Worm (Caenorhabditis elegans) whole organism, L2 larva: ENCODE data around the gene gex-4.

Experiments
- C34F6.9 ChIP-seq: fragments of 150-350 bp; optimal IDR thresholded peaks from 2 replicates; lab custom pipeline; 2014; ENCODE audit warnings: missing biosample characterization, missing genetic modification characterization
- F13H6.1 ChIP-seq: sonication (generic microtip); optimal IDR thresholded peaks from 2 replicates; lab custom pipeline; 2016; ENCODE audit warnings: missing genetic modification characterization, missing compliant biosample characterization
- R02D3.7 ChIP-seq: fragments of 150-350 bp; optimal IDR thresholded peaks from 2 replicates; lab custom pipeline; 2014; ENCODE audit warnings: missing biosample characterization, missing genetic modification characterization
- ZK546.5 ChIP-seq: sonication (generic microtip); optimal IDR thresholded peaks from 2 replicates; lab custom pipeline; 2017; ENCODE audit warnings: missing biosample characterization, missing genetic modification characterization
- alr-1 ChIP-seq: fragments of 150-350 bp; optimal IDR thresholded peaks from 2 replicates; lab custom pipeline; 2014; ENCODE audit warnings: missing biosample characterization, missing genetic modification characterization
- ceh-82 ChIP-seq: fragments of 150-350 bp; optimal IDR thresholded peaks from 2 replicates; lab custom pipeline; 2014; ENCODE audit warnings: missing biosample characterization, missing genetic modification characterization
- crh-2 ChIP-seq: sonication (generic microtip); optimal IDR thresholded peaks from 2 replicates; lab custom pipeline; 2017; ENCODE audit warnings: missing biosample characterization, missing genetic modification characterization
- dmd-4 ChIP-seq: sonication (generic microtip); optimal IDR thresholded peaks from 2 replicates; lab custom pipeline; 2017; ENCODE audit warnings: missing biosample characterization, missing genetic modification characterization
- egl-27 ChIP-seq: sonication (generic microtip); optimal IDR thresholded peaks from 3 replicates; lab custom pipeline; 2017; ENCODE audit warnings: missing biosample characterization, missing genetic modification reagents, missing genetic modification characterization
- elt-1 ChIP-seq: fragments of 150-350 bp; optimal IDR thresholded peaks from 2 replicates; lab custom pipeline; 2014; ENCODE audit warnings: missing biosample characterization, missing genetic modification characterization
- elt-3 ChIP-seq: sonication (generic microtip); optimal IDR thresholded peaks from 2 replicates; lab custom pipeline; 2017; ENCODE audit warnings: missing biosample characterization, missing genetic modification characterization
- gmeb-1 ChIP-seq: fragments of 150-350 bp; optimal IDR thresholded peaks from 2 replicates; lab custom pipeline; 2014; ENCODE audit warnings: missing biosample characterization, missing genetic modification characterization
- lin-11 ChIP-seq: fragments of 150-350 bp; sonication (generic microtip); optimal IDR thresholded peaks from 2 replicates; lab custom pipeline; 2014; ENCODE audit warnings: missing biosample characterization, missing genetic modification characterization, inconsistent platforms, mixed read lengths
- lin-13 ChIP-seq: fragments of 150-350 bp; optimal IDR thresholded peaks from 2 replicates; lab custom pipeline; 2014; ENCODE audit warnings: missing biosample characterization, missing genetic modification reagents, missing genetic modification characterization
- lin-39 ChIP-seq: fragments of 150-350 bp; optimal IDR thresholded peaks from 2 replicates; lab custom pipeline; 2014; ENCODE audit warnings: missing biosample characterization, missing genetic modification reagents, missing genetic modification characterization
- lsy-2 ChIP-seq, 2 experiments: fragments of 150-350 bp in 1 of 2; sonication (generic microtip) in 1 of 2; optimal IDR thresholded peaks; 2 replicates each; lab custom pipeline; 2014 to 2017; ENCODE audit warnings: missing biosample characterization in 2 of 2, missing genetic modification characterization in 2 of 2
- mab-5 ChIP-seq: fragments of 150-350 bp; optimal IDR thresholded peaks from 2 replicates; lab custom pipeline; 2014; ENCODE audit warnings: missing biosample characterization, missing genetic modification characterization
- mbf-1 ChIP-seq: sonication (generic microtip); optimal IDR thresholded peaks from 2 replicates; lab custom pipeline; 2017; ENCODE audit warnings: missing biosample characterization, missing genetic modification characterization
- mdl-1 ChIP-seq, 2 experiments: fragments of 150-350 bp in 1 of 2; sonication (generic microtip) in 1 of 2; optimal IDR thresholded peaks; 2 replicates each; lab custom pipeline; 2017; ENCODE audit warnings: missing biosample characterization in 2 of 2, missing genetic modification characterization in 2 of 2
- nhr-10 ChIP-seq: sonication (generic microtip); optimal IDR thresholded peaks from 2 replicates; lab custom pipeline; 2017; ENCODE audit warnings: missing biosample characterization, missing genetic modification characterization
- nhr-11 ChIP-seq: fragments of 150-350 bp; optimal IDR thresholded peaks from 2 replicates; lab custom pipeline; 2014; ENCODE audit warnings: missing biosample characterization, missing genetic modification characterization
- nhr-21 ChIP-seq: fragments of 150-350 bp; optimal IDR thresholded peaks from 2 replicates; lab custom pipeline; 2014; ENCODE audit warnings: missing biosample characterization, missing genetic modification characterization
- nhr-23 ChIP-seq: fragments of 150-350 bp; optimal IDR thresholded peaks from 2 replicates; lab custom pipeline; 2014; ENCODE audit warnings: missing biosample characterization, missing genetic modification reagents, missing genetic modification characterization
- nhr-237 ChIP-seq: fragments of 150-350 bp; optimal IDR thresholded peaks from 2 replicates; lab custom pipeline; 2014; ENCODE audit warnings: missing biosample characterization, missing genetic modification characterization
- nhr-25 ChIP-seq: fragments of 150-350 bp; sonication (generic microtip); optimal IDR thresholded peaks from 3 replicates; lab custom pipeline; 2014; ENCODE audit warnings: missing biosample characterization, missing genetic modification characterization
- nhr-77 ChIP-seq: fragments of 150-350 bp; optimal IDR thresholded peaks from 2 replicates; lab custom pipeline; 2014; ENCODE audit warnings: missing biosample characterization, missing genetic modification characterization
- peb-1 ChIP-seq: fragments of 150-350 bp; optimal IDR thresholded peaks from 2 replicates; lab custom pipeline; 2014; ENCODE audit warnings: missing biosample characterization, missing genetic modification characterization
- sem-4 ChIP-seq: fragments of 150-350 bp; optimal IDR thresholded peaks from 2 replicates; lab custom pipeline; 2014; ENCODE audit warnings: missing biosample characterization, missing genetic modification reagents, missing genetic modification characterization
- skn-1 ChIP-seq: sonication (generic microtip); optimal IDR thresholded peaks from 2 replicates; lab custom pipeline; 2017; ENCODE audit warnings: missing biosample characterization, missing genetic modification characterization
- sma-3 ChIP-seq: sonication (generic microtip); optimal IDR thresholded peaks from 2 replicates; lab custom pipeline; 2016; ENCODE audit warnings: missing genetic modification reagents, missing genetic modification characterization, missing compliant biosample characterization
- sma-9 ChIP-seq, 2 experiments: fragments of 150-350 bp in 1 of 2; sonication (generic microtip) in 1 of 2; optimal IDR thresholded peaks; 2 replicates each; lab custom pipeline; 2014 to 2016; ENCODE audit warnings: missing genetic modification characterization in 2 of 2, mild to moderate bottlenecking in 1 of 2, missing biosample characterization in 1 of 2, missing compliant biosample characterization in 1 of 2, missing genetic modification reagents in 1 of 2, moderate library complexity in 1 of 2
- snpc-4 ChIP-seq: fragments of 150-350 bp; optimal IDR thresholded peaks from 2 replicates; lab custom pipeline; 2014; ENCODE audit warnings: missing biosample characterization, missing genetic modification characterization
- unc-39 ChIP-seq: fragments of 150-350 bp; optimal IDR thresholded peaks from 2 replicates; lab custom pipeline; 2014; ENCODE audit warnings: missing biosample characterization, missing genetic modification characterization
- unc-55 ChIP-seq: fragments of 150-350 bp; sonication (generic microtip); optimal IDR thresholded peaks from 3 replicates; lab custom pipeline; 2014; ENCODE audit warnings: missing biosample characterization, missing genetic modification reagents, missing genetic modification characterization
- unc-62 ChIP-seq: fragments of 150-350 bp; optimal IDR thresholded peaks from 2 replicates; lab custom pipeline; 2014; ENCODE audit warnings: missing biosample characterization, missing genetic modification reagents, missing genetic modification characterization
- zag-1 ChIP-seq: fragments of 150-350 bp; optimal IDR thresholded peaks from 2 replicates; lab custom pipeline; 2014; ENCODE audit warnings: missing biosample characterization, missing genetic modification characterization
- ztf-1 ChIP-seq: fragments of 200-800 bp; sonication (Bioruptor generic); conservative IDR thresholded peaks from 2 replicates; pipeline ENCODE4 v1.3.6; 2022; ENCODE audit warnings: missing genetic modification characterization, missing compliant biosample characterization

The gex-4 gene

ce11 chrIII:12247329-12247728, 28.9 kb upstream of the gex-4 start:
- TF ChIP-seq peb-1 (no peak), snpc-4 (tag; lab: Kevin White, UChicago) (no peak), elt-1 (tag; lab: Kevin White, UChicago) (no peak), lin-13 (GFP tag; lab: Kevin White, UChicago) (no peak), lin-39 (tag; lab: Kevin White, UChicago) (no peak), ztf-1 (GFP tag; lab: Robert Waterston, UW) (no peak), zag-1 (tag; lab: Kevin White, UChicago) (no peak), skn-1 (tag; lab: Kevin White, UChicago) (no peak), sem-4 (no peak), unc-62 (GFP tag; lab: Kevin White, UChicago) (no peak)

DNA sequence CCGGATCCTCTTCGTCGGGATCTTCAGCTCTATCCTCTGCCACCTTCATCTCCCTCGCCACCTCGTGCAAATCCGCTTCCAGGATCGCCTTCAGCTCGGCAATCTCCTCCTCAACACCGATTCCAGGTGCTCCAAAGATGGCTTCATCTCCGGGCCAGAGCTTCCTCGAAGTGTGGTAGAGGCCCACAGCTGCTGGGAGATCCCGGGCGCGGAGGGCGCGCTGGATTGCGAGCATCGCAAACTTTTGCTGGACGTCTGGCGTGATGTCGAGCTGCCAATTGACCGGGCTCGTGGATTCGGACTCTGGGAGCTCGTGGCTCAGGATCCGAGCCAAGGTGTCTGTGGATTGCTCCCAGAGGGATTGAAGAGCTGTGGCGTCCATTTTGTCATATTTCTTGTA, 27.1 kb upstream of the gex-4 start:
- no peak for TF ChIP-seq mdl-1 (tag; optimal IDR thresholded peaks at IDR 0.05; lab: Kevin White, UChicago)
- no peak for TF ChIP-seq nhr-21 (tag; lab: Kevin White, UChicago)
- TF ChIP-seq sma-9 (GFP tag; optimal IDR thresholded peaks at IDR 0.05; lab: Kevin White, UChicago), result no peak
- TF ChIP-seq sma-9 (tag; optimal IDR thresholded peaks at IDR 0.05; lab: Kevin White, UChicago), result no peak
- TF ChIP-seq gmeb-1 (tag; lab: Kevin White, UChicago), result no peak
- no peak for TF ChIP-seq nhr-23 (tag; lab: Kevin White, UChicago)
- no peak for TF ChIP-seq nhr-11 (tag; lab: Kevin White, UChicago)
- TF ChIP-seq mab-5 (tag; lab: Kevin White, UChicago), result no peak
- no peak for TF ChIP-seq ZK546.5
- TF ChIP-seq R02D3.7 (tag; lab: Kevin White, UChicago), result no peak
- TF ChIP-seq zag-1 (tag; lab: Kevin White, UChicago), result no peak
- no peak for TF ChIP-seq unc-55 (GFP tag; lab: Kevin White, UChicago)
- no peak for TF ChIP-seq sma-3
- TF ChIP-seq egl-27 (tag; lab: Kevin White, UChicago), result no peak
- TF ChIP-seq nhr-25 (tag; lab: Kevin White, UChicago), result no peak
- no peak for TF ChIP-seq unc-39 (tag; lab: Kevin White, UChicago)
- TF ChIP-seq dmd-4, result no peak
- no peak for TF ChIP-seq ceh-82
- no peak for TF ChIP-seq crh-2 (tag; lab: Kevin White, UChicago)
- no peak for TF ChIP-seq snpc-4 (tag; lab: Kevin White, UChicago)
- TF ChIP-seq elt-3, result no peak

DNA sequence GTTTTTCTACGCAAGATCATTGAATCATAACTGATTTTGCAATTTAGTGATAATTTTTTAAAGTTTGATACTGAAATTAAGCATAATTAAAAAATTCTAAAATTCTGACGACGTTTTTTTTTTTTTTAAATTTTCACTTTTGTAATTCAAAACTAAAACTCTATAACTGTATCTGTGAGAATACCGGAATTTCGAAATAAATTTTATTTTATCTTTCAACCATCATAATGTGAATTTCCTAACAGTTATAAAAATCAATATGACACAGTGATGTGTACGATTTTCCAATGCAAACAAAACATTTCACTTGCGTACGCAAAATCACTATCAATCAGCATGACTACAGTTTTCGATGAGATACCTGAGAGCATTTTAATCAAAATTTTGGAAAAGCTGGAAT, 17.5 kb upstream of the gex-4 start, which contains the start of the genes grl-15 and fbxa-89:
Gene grl-15, minus strand, starts transcription at position 101 of the 400 bp plus-strand sequence.
Gene fbxa-89, plus strand, starts transcription at position 271 of the 400 bp plus-strand sequence.
- TF ChIP-seq alr-1 (tag; lab: Kevin White, UChicago) (no peak), F13H6.1 (tag; lab: Kevin White, UChicago) (no peak), ZK546.5 (no peak), zag-1 (tag; lab: Kevin White, UChicago) (no peak), lin-39 (tag; lab: Kevin White, UChicago) (no peak), lsy-2 (tag; optimal IDR thresholded peaks at IDR 0.05; lab: Kevin White, UChicago) (no peak), crh-2 (tag; lab: Kevin White, UChicago) (no peak), mdl-1 (tag; optimal IDR thresholded peaks at IDR 0.05; lab: Kevin White, UChicago) (no peak), nhr-77 (no peak), unc-62 (GFP tag; lab: Kevin White, UChicago) (no peak), C34F6.9 (tag; lab: Kevin White, UChicago) (no peak), ztf-1 (GFP tag; lab: Robert Waterston, UW) (no peak), nhr-10 (no peak), dmd-4 (no peak), mbf-1 (tag; lab: Kevin White, UChicago) (no peak)
- TF ChIP-seq, all 48 proteins: peak for 0

DNA sequence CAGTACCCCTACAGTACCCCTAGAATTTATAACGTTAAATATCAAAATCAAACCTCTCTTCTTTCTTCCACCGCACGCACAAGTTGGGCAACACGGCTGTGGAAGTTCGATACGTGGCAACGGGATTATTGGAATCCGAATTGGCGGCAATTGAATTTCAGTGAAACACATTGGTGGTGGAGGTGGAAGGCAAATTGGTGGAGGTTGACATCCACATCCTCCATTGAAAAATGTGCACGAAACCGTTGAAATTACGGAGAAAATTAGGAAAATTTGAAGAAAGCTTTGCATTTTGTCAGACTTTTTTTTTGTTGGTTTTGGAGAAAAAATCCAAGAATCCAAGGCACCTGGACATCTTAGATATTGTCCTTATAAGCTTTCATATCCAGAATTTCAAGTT, 16.9 kb upstream of the gex-4 start:
- TF ChIP-seq unc-55 (GFP tag; lab: Kevin White, UChicago) (no peak), alr-1 (tag; lab: Kevin White, UChicago) (no peak), egl-27 (tag; lab: Kevin White, UChicago) (no peak), nhr-23 (tag; lab: Kevin White, UChicago) (no peak), lin-11 (no peak), nhr-237 (tag; lab: Kevin White, UChicago) (no peak)
- TF ChIP-seq, all 48 proteins: peak for 0
